Worm (Caenorhabditis elegans): ENCODE measurements around the gene elc-2.

ce11 chrX:1791095-1791494, 13.2 kb upstream of the elc-2 start:
- TF ChIP-seq ztf-23 (GFP tag; IDR thresholded peaks at IDR 0.05) (no peak), cog-1 (tag; optimal IDR thresholded peaks at IDR 0.05) (no peak), tab-1 (GFP tag; IDR thresholded peaks at IDR 0.05) (no peak), klf-2 (GFP tag; conservative IDR thresholded peaks at IDR 0.05) (no peak), flt-1 (GFP tag; IDR thresholded peaks at IDR 0.05) (0 out of 2 replicates have a peak, but pooled peaks have one; percentile 41)
